Fruit fly (Drosophila melanogaster) whole organism: ENCODE measurements around the gene viaf.

ENCODE experiments used
- EcR ChIP-seq, 2 experiments: fragments of >200 bp; optimal IDR thresholded peaks; 2 replicates each; lab custom pipeline; 2017; ENCODE audit warnings: missing biosample characterization in 2 of 2, missing genetic modification characterization in 2 of 2, missing genetic modification reagents in 2 of 2
- usp ChIP-seq: fragments of >200 bp; optimal IDR thresholded peaks from 2 replicates; lab custom pipeline; 2017; ENCODE audit warnings: missing biosample characterization, missing genetic modification characterization, mixed read lengths

DNA sequence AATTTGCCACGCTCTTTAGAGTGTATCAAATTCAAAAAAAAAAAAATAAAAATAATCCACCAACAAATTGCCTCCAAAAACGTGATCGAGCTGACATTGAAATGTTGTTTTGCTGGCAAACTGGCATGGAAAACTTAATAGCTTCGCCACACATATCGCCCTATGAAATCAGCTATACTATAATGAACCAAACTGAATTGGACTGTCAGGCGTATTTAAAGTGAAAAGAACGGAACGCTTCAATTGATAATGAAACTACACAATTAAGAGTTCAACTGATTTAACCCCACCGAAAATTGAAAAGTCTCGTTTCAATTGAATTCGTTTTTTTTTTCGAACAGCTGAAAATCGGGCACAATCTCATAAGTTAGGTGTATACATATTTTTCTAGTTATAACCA lies 46.1 kb upstream of the viaf start:
- no peak for TF ChIP-seq usp (GFP tag; lab: Kevin White, UChicago)
- TF ChIP-seq EcR (GFP tag; optimal IDR thresholded peaks at IDR 0.05; lab: Kevin White, UChicago) = no peak
